Fruit fly (Drosophila melanogaster): ENCODE measurements around the gene Smg6.

The Smg6 gene

dm6 chr3R:25049742-25050517, 16.7 kb upstream of the Smg6 start (continued):
- TF ChIP-seq Deaf1 (tag; optimal IDR thresholded peaks at IDR 0.05) (peak; percentile 94), MTF-1 (GFP tag; optimal IDR thresholded peaks at IDR 0.05; ENCODE audit: borderline replicate concordance) (peak; percentile 24), Atf3 (GFP tag; optimal IDR thresholded peaks at IDR 0.05) (peak; percentile 35), pnt (GFP tag; optimal IDR thresholded peaks at IDR 0.05) (no peak), Nf-YC (tag; optimal IDR thresholded peaks at IDR 0.05) (peak; percentile 85), NfI (GFP tag; optimal IDR thresholded peaks at IDR 0.05) (peak; percentile 7), Jarid2 (GFP tag; optimal IDR thresholded peaks at IDR 0.05) (peak; percentile 85), corto (GFP tag; optimal IDR thresholded peaks at IDR 0.05) (peak; percentile 58), zen2 (GFP tag; IDR thresholded peaks at IDR 0.05; ENCODE audit: partially characterized antibody) (no peak), emc (GFP tag; optimal IDR thresholded peaks at IDR 0.05) (no peak), CG13894 (tag; optimal IDR thresholded peaks at IDR 0.05) (peak; percentile 89), CG7745 (tag; optimal IDR thresholded peaks at IDR 0.05) (peak; percentile 38), kah (GFP tag; optimal IDR thresholded peaks at IDR 0.05) (peak; percentile 17), CG33213 (GFP tag; optimal IDR thresholded peaks at IDR 0.05) (no peak), gcm2 (GFP tag; optimal IDR thresholded peaks at IDR 0.05) (peak; percentile 27), nau (GFP tag; optimal IDR thresholded peaks at IDR 0.05) (peak; percentile 5), HmgD (GFP tag; optimal IDR thresholded peaks at IDR 0.05) (peak; percentile 10), eve (GFP tag; optimal IDR thresholded peaks at IDR 0.05) (peak in 1 of 2 experiments; percentile 28), CG4360 (GFP tag; IDR thresholded peaks at IDR 0.05) (no peak), Hmr (GFP tag; optimal IDR thresholded peaks at IDR 0.05) (peak; percentile 67), jing (GFP tag; optimal IDR thresholded peaks at IDR 0.05) (no peak), Sry-β (GFP tag; optimal IDR thresholded peaks at IDR 0.05) (peak; percentile 40), ftz-f1 (GFP tag; optimal IDR thresholded peaks at IDR 0.05) (peak; percentile 46), Dp (GFP tag; optimal IDR thresholded peaks at IDR 0.05) (peak; percentile 31), gfzf (GFP tag; optimal IDR thresholded peaks at IDR 0.05) (peak; percentile 49), Trl (optimal IDR thresholded peaks at IDR 0.05) (peak; percentile 49 to 84), Trl (GFP tag; optimal IDR thresholded peaks at IDR 0.05) (peak; percentile 9), sob (GFP tag; IDR thresholded peaks at IDR 0.05) (no peak), CG15011 (GFP tag; optimal IDR thresholded peaks at IDR 0.05) (no peak), pfk (GFP tag; optimal IDR thresholded peaks at IDR 0.05) (peak; percentile 94), Ada2b (GFP tag; IDR thresholded peaks at IDR 0.05) (no peak), sqz (GFP tag; optimal IDR thresholded peaks at IDR 0.05) (peak; percentile 34), cg (GFP tag; optimal IDR thresholded peaks at IDR 0.05) (peak; percentile 99), CG14014 (GFP tag; IDR thresholded peaks at IDR 0.05) (no peak), her (GFP tag; optimal IDR thresholded peaks at IDR 0.05) (peak; percentile 15), fd3F (GFP tag; optimal IDR thresholded peaks at IDR 0.05) (no peak), psq (GFP tag; optimal IDR thresholded peaks at IDR 0.05) (peak; percentile 31), tio (GFP tag; optimal IDR thresholded peaks at IDR 0.05) (no peak), stwl (tag; optimal IDR thresholded peaks at IDR 0.05) (peak; percentile 73), Sin3A (optimal IDR thresholded peaks at IDR 0.05) (no peak), p53 (GFP tag; optimal IDR thresholded peaks at IDR 0.05) (peak; percentile 42), CG15601 (tag; optimal IDR thresholded peaks at IDR 0.05) (peak; percentile 24), caup (GFP tag; optimal IDR thresholded peaks at IDR 0.05; ENCODE audit: severe bottlenecking) (peak; percentile 39), pzg (GFP tag; optimal IDR thresholded peaks at IDR 0.05) (peak; percentile 32), Ssrp (tag; optimal IDR thresholded peaks at IDR 0.05) (no peak), nom (GFP tag; optimal IDR thresholded peaks at IDR 0.05) (peak; percentile 83)

Measured in whole organism, embryonic.